Worm (Caenorhabditis elegans) whole organism, L4/young adult: Measurements from ENCODE around the gene wars-1.

Source experiments
- W03F9.2 ChIP-seq: fragments of 150-350 bp; optimal IDR thresholded peaks from 2 replicates; lab custom pipeline; 2014; ENCODE audit warnings: missing biosample characterization, missing genetic modification characterization
- him-1 ChIP-seq: sonication (generic microtip); optimal IDR thresholded peaks from 2 replicates; lab custom pipeline; 2016; ENCODE audit warnings: missing genotype, missing genetic modification reagents, missing genetic modification characterization, missing compliant biosample characterization

ce11 chrV:18842468-18842867 lies 16.6 kb downstream of the wars-1 start:
- TF ChIP-seq him-1 (tag; lab: Kevin White, UChicago) (no peak), W03F9.2 (tag; lab: Kevin White, UChicago) (no peak)
